Fruit fly (Drosophila melanogaster) Kc167 (cell line): ENCODE data around the gene CG2681.

ENCODE experiments used
- Myc ChIP-seq: fragments of >200 bp; optimal IDR thresholded peaks from 2 replicates; lab custom pipeline; 2017; ENCODE audit warnings: missing external identifiers
- Sin3A ChIP-seq: fragments of >200 bp; optimal IDR thresholded peaks from 2 replicates; lab custom pipeline; 2018; ENCODE audit warnings: missing external identifiers
- h ChIP-seq: fragments of >200 bp; optimal IDR thresholded peaks from 3 replicates; lab custom pipeline; 2018; ENCODE audit warnings: missing external identifiers
- insv ChIP-seq: fragments of >200 bp; optimal IDR thresholded peaks from 3 replicates; lab custom pipeline; 2018; ENCODE audit warnings: missing external identifiers
- psq ChIP-seq: fragments of >200 bp; optimal IDR thresholded peaks from 2 replicates; lab custom pipeline; 2017; ENCODE audit warnings: missing external identifiers
- ttk ChIP-seq: sonication (Bioruptor generic); optimal IDR thresholded peaks from 2 replicates; lab custom pipeline; 2017; ENCODE audit warnings: missing external identifiers

DNA sequence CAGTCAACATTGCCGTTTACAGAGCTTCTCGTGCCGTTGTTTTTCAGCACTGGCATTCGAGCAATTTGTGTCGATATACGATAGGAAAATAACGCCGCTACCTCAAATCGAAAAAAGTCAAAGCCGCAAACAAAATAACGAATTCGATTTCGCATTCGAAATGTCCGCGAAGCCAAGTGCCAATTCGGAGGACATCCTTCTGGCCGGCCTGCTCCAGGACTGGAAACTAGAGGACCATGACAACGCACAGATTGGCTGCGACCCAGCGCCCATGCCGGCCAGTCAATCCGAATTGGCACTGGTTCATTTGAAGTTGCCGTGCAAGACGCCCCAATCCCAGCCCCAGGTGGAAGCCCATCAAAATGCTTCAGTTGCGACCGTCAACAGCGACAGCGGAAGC is 6.2 kb downstream of the CG2681 start:
- TF ChIP-seq Myc (lab: Kevin White, UChicago) (no peak), Sin3A (lab: Kevin White, UChicago) (no peak), insv (lab: Kevin White, UChicago) (no peak), h (lab: Kevin White, UChicago) (no peak), psq (lab: Kevin White, UChicago) (no peak), ttk (lab: Kevin White, UChicago) (no peak)
